Fruit fly (Drosophila melanogaster) whole organism, wandering third instar larva: ENCODE measurements around the gene rdx.
A peak's percentile ranks its signal among the peaks of the same experiment; 100 is the strongest.

Experiments
- Dfd ChIP-seq: fragments of >200 bp; optimal IDR thresholded peaks from 2 replicates; lab custom pipeline; 2017; ENCODE audit warnings: missing biosample characterization, missing genetic modification characterization
- Myc ChIP-seq: fragments of >200 bp; optimal IDR thresholded peaks from 2 replicates; lab custom pipeline; 2017
- br ChIP-seq: fragments of 200-800 bp; sonication (Bioruptor generic); optimal IDR thresholded peaks from 2 replicates; lab custom pipeline; 2016; ENCODE audit warnings: missing biosample characterization, missing genetic modification characterization
- dl ChIP-seq, 2 experiments: fragments of 175-275, 200-275 bp in 1 of 2; fragments of 200-275 bp in 1 of 2; sonication (Bioruptor generic); optimal IDR thresholded peaks; lab custom pipeline; 2018; ENCODE audit warnings: mild to moderate bottlenecking in 2 of 2, missing biosample characterization in 2 of 2, missing genetic modification characterization in 2 of 2, moderate library complexity in 2 of 2; ENCODE audit not compliant: partially characterized antibody in 2 of 2, insufficient read depth in 1 of 2
- ey ChIP-seq: fragments of 200-800 bp; sonication (Bioruptor generic); optimal IDR thresholded peaks from 2 replicates; lab custom pipeline; 2016; ENCODE audit warnings: missing biosample characterization, missing genetic modification characterization
- foxo ChIP-seq, 2 experiments: fragments of 200-800 bp; sonication (Bioruptor generic); optimal IDR thresholded peaks; 2 replicates in 1 of 2; 3 replicates in 1 of 2; lab custom pipeline; 2016 to 2017; ENCODE audit warnings: missing biosample characterization in 2 of 2, missing genetic modification characterization in 2 of 2
- fru ChIP-seq: fragments of 200-800 bp; sonication (Bioruptor generic); optimal IDR thresholded peaks from 3 replicates; lab custom pipeline; 2016; ENCODE audit warnings: missing biosample characterization, mild to moderate bottlenecking, missing genetic modification characterization
- psq ChIP-seq: fragments of 200-800 bp; sonication (Bioruptor generic); optimal IDR thresholded peaks from 3 replicates; lab custom pipeline; 2017; ENCODE audit warnings: missing biosample characterization, mild to moderate bottlenecking, missing genetic modification characterization, moderate library complexity
- sage ChIP-seq: fragments of 200-800 bp; sonication (Bioruptor generic); optimal IDR thresholded peaks from 2 replicates; lab custom pipeline; 2016; ENCODE audit warnings: missing biosample characterization, mild to moderate bottlenecking, missing genetic modification characterization
- tai ChIP-seq: sonication (Bioruptor generic); optimal IDR thresholded peaks from 2 replicates; lab custom pipeline; 2016; ENCODE audit warnings: missing biosample characterization, missing genetic modification characterization
- usp ChIP-seq: fragments of >200 bp; optimal IDR thresholded peaks from 2 replicates; lab custom pipeline; 2017; ENCODE audit warnings: missing biosample characterization, missing genetic modification characterization

DNA sequence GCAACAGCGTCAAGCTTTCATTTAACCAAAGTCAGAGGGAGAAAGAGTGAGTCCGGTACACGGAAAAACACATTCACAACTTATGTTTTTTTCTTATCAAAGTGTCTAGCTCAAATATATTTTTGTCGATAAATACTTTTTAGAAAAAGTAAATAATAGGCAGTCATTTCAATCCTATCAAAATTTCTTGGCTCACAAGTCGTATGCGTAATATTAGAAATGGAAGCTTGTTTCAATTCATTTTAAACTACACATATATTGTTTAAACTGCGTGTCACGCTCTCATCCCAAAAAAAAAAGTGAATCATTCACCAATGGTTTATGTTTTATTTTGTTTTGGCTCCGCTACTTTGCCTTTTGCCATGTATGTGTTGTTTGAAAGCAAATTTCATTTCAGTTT, 22.2 kb downstream of the rdx start:
- TF ChIP-seq sage, result no peak
- TF ChIP-seq psq (GFP tag; lab: Kevin White, UChicago), result no peak
- TF ChIP-seq ey (GFP tag; lab: Kevin White, UChicago), result no peak
- TF ChIP-seq Myc (lab: Kevin White, UChicago), result no peak
- TF ChIP-seq Dfd (GFP tag; lab: Kevin White, UChicago), result no peak
- TF ChIP-seq br (GFP tag; lab: Kevin White, UChicago), result no peak
- TF ChIP-seq usp, result no peak
- no peak for TF ChIP-seq dl (GFP tag; optimal IDR thresholded peaks at IDR 0.05; lab: Kevin White, UChicago; ENCODE audit: insufficient read depth in 1 of 2, partially characterized antibody in 2 of 2)
- no peak for TF ChIP-seq fru (GFP tag; lab: Kevin White, UChicago)
- peak; percentile 23 for TF ChIP-seq tai (GFP tag; lab: Kevin White, UChicago)
- no peak for TF ChIP-seq foxo (GFP tag; optimal IDR thresholded peaks at IDR 0.05; lab: Kevin White, UChicago)
